Worm (Caenorhabditis elegans) whole organism, late embryonic: ENCODE measurements around the gene sri-65.

Experiments used
- C38D4.7 ChIP-seq: fragments of 200-800 bp; sonication (Bioruptor generic); optimal IDR thresholded peaks from 2 replicates; lab custom pipeline; 2018; ENCODE audit warnings: mild to moderate bottlenecking, missing genetic modification characterization, moderate library complexity, missing compliant biosample characterization
- F13H6.1 ChIP-seq: sonication (generic microtip); optimal IDR thresholded peaks from 2 replicates; lab custom pipeline; 2016; ENCODE audit warnings: missing genetic modification characterization, missing compliant biosample characterization
- K02D7.2 ChIP-seq: sonication (generic microtip); optimal IDR thresholded peaks from 2 replicates; lab custom pipeline; 2017; ENCODE audit warnings: mild to moderate bottlenecking, missing genetic modification characterization, missing compliant biosample characterization
- K09A11.1 ChIP-seq: sonication (generic microtip); optimal IDR thresholded peaks from 2 replicates; lab custom pipeline; 2017; ENCODE audit warnings: antibody characterized with exemption, mild to moderate bottlenecking, missing genetic modification characterization, missing compliant biosample characterization; ENCODE audit not compliant: insufficient read depth
- T23F11.4 ChIP-seq: fragments of 200-800 bp; sonication (Bioruptor generic); optimal IDR thresholded peaks from 2 replicates; lab custom pipeline; 2018; ENCODE audit warnings: mild to moderate bottlenecking, missing genetic modification characterization, missing compliant biosample characterization
- Y22D7AL.16 ChIP-seq: sonication (generic microtip); optimal IDR thresholded peaks from 2 replicates; lab custom pipeline; 2016; ENCODE audit warnings: missing genetic modification characterization, missing compliant biosample characterization
- ahr-1 ChIP-seq: sonication (generic microtip); optimal IDR thresholded peaks from 2 replicates; lab custom pipeline; 2016; ENCODE audit warnings: missing genetic modification characterization, missing compliant biosample characterization
- ceh-18 ChIP-seq: sonication (generic microtip); optimal IDR thresholded peaks from 2 replicates; lab custom pipeline; 2016; ENCODE audit warnings: missing genetic modification characterization, missing compliant biosample characterization
- ceh-2 ChIP-seq: sonication (generic microtip); optimal IDR thresholded peaks from 2 replicates; lab custom pipeline; 2016; ENCODE audit warnings: missing genotype, missing genetic modification characterization, missing compliant biosample characterization
- ceh-24 ChIP-seq: sonication (generic microtip); optimal IDR thresholded peaks from 2 replicates; lab custom pipeline; 2016; ENCODE audit warnings: mild to moderate bottlenecking, missing genetic modification characterization, missing compliant biosample characterization
- ceh-30 ChIP-seq: fragments of 150-350 bp; optimal IDR thresholded peaks from 2 replicates; lab custom pipeline; 2014; ENCODE audit warnings: missing biosample characterization, missing genetic modification characterization
- ceh-45 ChIP-seq: fragments of 200-800 bp; sonication (Bioruptor generic); IDR thresholded peaks from 2 replicates; pipeline ENCODE4 v1.3.6; 2022; ENCODE audit warnings: missing genetic modification reagents, missing genetic modification characterization, missing compliant biosample characterization
- che-1 ChIP-seq: sonication (generic microtip); optimal IDR thresholded peaks from 2 replicates; lab custom pipeline; 2016; ENCODE audit warnings: mild to moderate bottlenecking, missing genetic modification characterization, missing compliant biosample characterization
- dmd-4 ChIP-seq: sonication (generic microtip); optimal IDR thresholded peaks from 2 replicates; lab custom pipeline; 2016; ENCODE audit warnings: borderline replicate concordance, missing genetic modification characterization, missing compliant biosample characterization
- elt-2 ChIP-seq: sonication (generic microtip); optimal IDR thresholded peaks from 2 replicates; lab custom pipeline; 2016; ENCODE audit warnings: missing genetic modification reagents, missing genetic modification characterization, missing compliant biosample characterization
- elt-4 ChIP-seq: sonication (generic microtip); optimal IDR thresholded peaks from 2 replicates; lab custom pipeline; 2016; ENCODE audit warnings: missing genetic modification characterization, missing compliant biosample characterization
- fkh-10 ChIP-seq: fragments of 150-350 bp; optimal IDR thresholded peaks from 2 replicates; lab custom pipeline; 2014; ENCODE audit warnings: missing biosample characterization, missing genetic modification reagents, missing genetic modification characterization
- fkh-6 ChIP-seq: sonication (generic microtip); optimal IDR thresholded peaks from 2 replicates; lab custom pipeline; 2016; ENCODE audit warnings: missing genetic modification characterization, missing compliant biosample characterization
- gmeb-2 ChIP-seq: sonication (generic microtip); optimal IDR thresholded peaks from 2 replicates; lab custom pipeline; 2016; ENCODE audit warnings: missing genetic modification characterization, inconsistent platforms, missing compliant biosample characterization
- hlh-13 ChIP-seq: fragments of 200-800 bp; sonication (Bioruptor generic); optimal IDR thresholded peaks from 2 replicates; lab custom pipeline; 2018; ENCODE audit warnings: mild to moderate bottlenecking, missing genetic modification characterization, missing compliant biosample characterization
- hlh-15 ChIP-seq: sonication (generic microtip); optimal IDR thresholded peaks from 2 replicates; lab custom pipeline; 2016; ENCODE audit warnings: missing genetic modification characterization, missing compliant biosample characterization
- hlh-30 ChIP-seq: sonication (generic microtip); optimal IDR thresholded peaks from 2 replicates; lab custom pipeline; 2017; ENCODE audit warnings: antibody characterized with exemption, missing genetic modification characterization, missing compliant biosample characterization; ENCODE audit not compliant: insufficient read depth
- hlh-6 ChIP-seq: sonication (generic microtip); optimal IDR thresholded peaks from 2 replicates; lab custom pipeline; 2016; ENCODE audit warnings: missing genotype, missing genetic modification characterization, missing compliant biosample characterization
- lin-11 ChIP-seq: fragments of 200-800 bp; sonication (Bioruptor generic); optimal IDR thresholded peaks from 2 replicates; lab custom pipeline; 2018; ENCODE audit warnings: mild to moderate bottlenecking, missing genetic modification characterization, missing compliant biosample characterization
- madf-2 ChIP-seq: sonication (generic microtip); optimal IDR thresholded peaks from 2 replicates; lab custom pipeline; 2017; ENCODE audit warnings: missing genetic modification characterization, missing compliant biosample characterization
- nfya-1 ChIP-seq: sonication (generic microtip); optimal IDR thresholded peaks from 2 replicates; lab custom pipeline; 2017; ENCODE audit warnings: missing genetic modification characterization, mild to moderate bottlenecking, missing compliant biosample characterization, antibody characterized with exemption, moderate library complexity
- nhr-11 ChIP-seq: fragments of 150-350 bp; optimal IDR thresholded peaks from 2 replicates; lab custom pipeline; 2014; ENCODE audit warnings: missing biosample characterization, missing genetic modification characterization
- odd-2 ChIP-seq: sonication (generic microtip); optimal IDR thresholded peaks from 2 replicates; lab custom pipeline; 2017; ENCODE audit warnings: antibody characterized with exemption, mild to moderate bottlenecking, missing genetic modification characterization, missing compliant biosample characterization
- pag-3 ChIP-seq: sonication (generic microtip); optimal IDR thresholded peaks from 2 replicates; lab custom pipeline; 2016; ENCODE audit warnings: missing compliant biosample characterization, missing genetic modification characterization, borderline replicate concordance
- pax-1 ChIP-seq: fragments of 150-350 bp; optimal IDR thresholded peaks from 2 replicates; lab custom pipeline; 2014; ENCODE audit warnings: missing biosample characterization, missing genetic modification characterization
- pha-2 ChIP-seq: sonication (generic microtip); optimal IDR thresholded peaks from 2 replicates; lab custom pipeline; 2017; ENCODE audit warnings: mild to moderate bottlenecking, missing genetic modification characterization, missing compliant biosample characterization
- pha-4 ChIP-seq: fragments of 150-350 bp; optimal IDR thresholded peaks from 2 replicates; lab custom pipeline; 2018; ENCODE audit warnings: missing biosample characterization, missing genetic modification reagents, missing genetic modification characterization
- ref-2 ChIP-seq: sonication (generic microtip); optimal IDR thresholded peaks from 2 replicates; lab custom pipeline; 2016; ENCODE audit warnings: missing genetic modification characterization, missing compliant biosample characterization
- sox-4 ChIP-seq: sonication (generic microtip); optimal IDR thresholded peaks from 2 replicates; lab custom pipeline; 2017; ENCODE audit warnings: mild to moderate bottlenecking, missing genetic modification characterization, inconsistent platforms, missing compliant biosample characterization
- syd-9 ChIP-seq: sonication (generic microtip); optimal IDR thresholded peaks from 2 replicates; lab custom pipeline; 2016; ENCODE audit warnings: mild to moderate bottlenecking, missing genetic modification characterization, moderate library complexity, missing compliant biosample characterization
- ttx-3 ChIP-seq: sonication (generic microtip); optimal IDR thresholded peaks from 2 replicates; lab custom pipeline; 2016; ENCODE audit warnings: missing genetic modification reagents, missing genetic modification characterization, missing compliant biosample characterization
- unc-3 ChIP-seq, 2 experiments: fragments of 200-800 bp in 1 of 2; sonication (Bioruptor generic) in 1 of 2; sonication (generic microtip) in 1 of 2; conservative IDR thresholded peaks in 1 of 2; optimal IDR thresholded peaks in 1 of 2; 2 replicates each; pipeline versions ENCODE4 v1.3.6 to Lab custom; 2016 to 2022; ENCODE audit warnings: missing compliant biosample characterization in 2 of 2, missing genetic modification characterization in 2 of 2, missing genetic modification reagents in 1 of 2
- unc-42 ChIP-seq: sonication (generic microtip); optimal IDR thresholded peaks from 2 replicates; lab custom pipeline; 2016; ENCODE audit warnings: missing genotype, missing genetic modification characterization, missing compliant biosample characterization
- unc-55 ChIP-seq: sonication (generic microtip); optimal IDR thresholded peaks from 2 replicates; lab custom pipeline; 2017; ENCODE audit warnings: missing biosample characterization, missing genetic modification reagents, missing genetic modification characterization
- unc-86 ChIP-seq: sonication (generic microtip); optimal IDR thresholded peaks from 2 replicates; lab custom pipeline; 2016; ENCODE audit warnings: missing genetic modification characterization, missing compliant biosample characterization

sri-65 gene

DNA sequence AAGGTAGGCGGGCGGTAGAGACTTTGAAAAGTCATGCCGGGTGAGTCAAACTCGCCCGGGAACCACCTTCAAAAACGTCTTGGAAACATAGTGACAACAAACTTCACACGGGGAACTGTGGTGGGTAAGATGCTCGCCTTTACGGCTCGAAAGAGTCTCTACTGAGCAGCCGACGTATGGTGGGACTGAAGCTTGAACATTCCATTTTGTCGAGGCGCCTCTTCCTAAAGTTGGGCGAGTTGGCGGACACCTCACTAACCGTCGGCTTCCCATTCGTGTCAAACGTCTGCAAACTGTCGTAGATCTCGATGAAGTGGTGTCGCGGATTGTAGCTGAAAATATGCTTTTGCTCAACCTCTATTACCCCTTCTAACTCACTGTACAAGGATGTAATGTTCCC is 5.2 kb downstream of the sri-65 start:
- TF ChIP-seq fkh-6, result no peak
- no peak for TF ChIP-seq ceh-18 (tag; lab: Kevin White, UChicago)
- no peak for TF ChIP-seq ceh-24

DNA sequence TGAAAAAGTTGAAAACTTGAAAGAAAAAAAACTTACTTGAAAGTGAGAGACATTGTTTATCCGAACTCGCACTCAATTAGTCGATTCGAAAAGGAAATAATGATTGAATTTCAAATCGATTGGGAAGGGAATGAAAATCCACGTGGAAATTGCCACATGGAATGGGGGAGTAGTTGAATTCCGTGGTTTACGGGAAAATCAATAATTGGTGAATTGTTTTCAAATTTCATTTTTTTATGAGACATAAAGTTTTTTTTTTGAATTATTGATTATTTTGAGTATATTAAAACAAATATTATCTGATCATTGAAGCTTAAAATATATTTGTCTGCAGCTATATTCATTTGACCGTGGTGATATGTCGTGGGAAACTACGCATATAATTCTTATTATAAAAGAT is 10.3 kb downstream of the sri-65 start, which contains the start of gene F13A7.1:
Gene F13A7.1 (minus strand): TSS at position 101 of the 400 bp plus-strand sequence.
- TF ChIP-seq elt-2 (tag; lab: Kevin White, UChicago), result no peak
- no peak for TF ChIP-seq hlh-13 (GFP tag; lab: Kevin White, UChicago)
- no peak for TF ChIP-seq hlh-30 (tag; lab: Kevin White, UChicago)
- no peak for TF ChIP-seq pax-1
- no peak for TF ChIP-seq pha-4 (tag; lab: Kevin White, UChicago)
- no peak for TF ChIP-seq nfya-1 (tag; lab: Kevin White, UChicago)

DNA sequence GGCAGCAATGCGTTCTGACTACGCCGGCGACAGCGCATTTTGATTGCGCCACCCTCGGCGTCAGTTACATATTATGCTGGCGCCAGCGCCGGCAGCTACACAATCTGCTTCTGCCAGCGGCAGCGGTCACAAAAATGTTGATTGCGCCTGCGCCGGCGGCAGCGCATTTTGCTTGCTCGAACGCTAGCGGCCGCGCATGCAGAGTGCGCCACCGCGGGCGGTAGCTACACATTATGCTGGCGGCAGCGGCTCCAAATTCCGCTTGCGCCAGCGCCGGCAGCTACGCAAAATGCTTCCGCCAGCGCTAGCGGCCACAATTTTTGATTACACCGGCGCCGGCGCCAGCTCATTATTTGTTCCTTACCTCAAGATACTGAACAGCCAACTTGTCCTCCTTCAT is 11.0 kb downstream of the sri-65 start:
- no peak for TF ChIP-seq C38D4.7 (GFP tag; lab: Kevin White, UChicago)
- peak; percentile 24 for TF ChIP-seq elt-4 (tag; lab: Kevin White, UChicago)
- TF ChIP-seq, all 69 proteins: peak for 1

DNA sequence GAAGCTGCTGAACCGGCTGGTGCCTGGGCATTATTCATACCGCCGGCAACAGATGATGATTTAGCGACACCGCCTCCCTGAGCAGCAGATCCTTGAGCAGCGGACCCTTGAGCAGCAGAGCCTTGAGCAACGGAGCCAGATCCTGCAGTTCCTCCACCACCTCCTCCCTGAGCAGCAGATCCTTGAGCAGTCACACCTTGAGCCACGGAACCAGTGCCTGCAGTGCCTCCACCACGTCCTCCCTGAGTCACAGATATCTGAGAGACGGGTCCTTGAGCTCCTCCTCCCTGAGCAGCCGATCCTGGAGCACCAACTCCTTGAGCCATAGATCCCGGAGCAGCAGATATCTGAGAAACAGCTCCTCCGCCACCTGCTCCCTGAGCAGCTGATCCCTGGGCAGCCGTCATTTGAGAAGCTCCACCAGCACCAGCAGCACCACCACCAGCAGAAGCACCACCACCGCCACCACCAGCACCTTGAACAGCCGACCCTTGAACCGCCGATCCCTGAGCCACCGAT is 11.7 kb downstream of the sri-65 start:
- TF ChIP-seq T23F11.4 (no peak), dmd-4 (no peak), K09A11.1 (tag; lab: Kevin White, UChicago) (no peak), F13H6.1 (no peak), fkh-6 (no peak), pha-2 (tag; lab: Kevin White, UChicago) (no peak), hlh-30 (tag; lab: Kevin White, UChicago) (no peak), unc-3 (GFP tag; conservative IDR thresholded peaks at IDR 0.05; lab: Robert Waterston, UW) (no peak), unc-3 (tag; optimal IDR thresholded peaks at IDR 0.05; lab: Kevin White, UChicago) (no peak)

DNA sequence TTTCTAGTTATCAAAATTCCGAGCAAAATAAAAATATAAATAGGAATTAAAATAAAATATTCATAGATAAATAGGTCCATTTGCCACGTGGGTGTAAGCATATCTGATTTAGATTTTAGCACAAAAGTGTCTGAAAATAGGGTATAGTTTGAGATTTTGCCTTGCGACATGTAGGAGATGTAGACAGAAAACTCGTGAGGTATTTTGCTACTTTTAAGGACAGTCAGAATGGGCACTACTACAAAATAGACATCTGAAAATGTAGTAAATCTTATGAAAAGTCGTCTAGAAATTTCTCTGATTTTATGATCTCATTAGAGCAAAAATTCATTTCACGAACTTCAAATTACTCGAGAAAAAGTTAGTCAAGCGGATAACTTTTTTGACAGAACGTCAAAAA is 13.5 kb downstream of the sri-65 start, which contains the start of gene srv-34:
Gene srv-34 (minus strand): TSS at position 101 of the 400 bp plus-strand sequence.
- TF ChIP-seq ceh-30 (tag; lab: Kevin White, UChicago), result no peak
- no peak for TF ChIP-seq pax-1
- no peak for TF ChIP-seq hlh-15 (tag; lab: Kevin White, UChicago)
- no peak for TF ChIP-seq sox-4 (tag; lab: Kevin White, UChicago)
- TF ChIP-seq syd-9 (tag; lab: Kevin White, UChicago), result no peak
- TF ChIP-seq ceh-45 (GFP tag; lab: Robert Waterston, UW), result no peak
- no peak for TF ChIP-seq madf-2 (tag; lab: Kevin White, UChicago)

DNA sequence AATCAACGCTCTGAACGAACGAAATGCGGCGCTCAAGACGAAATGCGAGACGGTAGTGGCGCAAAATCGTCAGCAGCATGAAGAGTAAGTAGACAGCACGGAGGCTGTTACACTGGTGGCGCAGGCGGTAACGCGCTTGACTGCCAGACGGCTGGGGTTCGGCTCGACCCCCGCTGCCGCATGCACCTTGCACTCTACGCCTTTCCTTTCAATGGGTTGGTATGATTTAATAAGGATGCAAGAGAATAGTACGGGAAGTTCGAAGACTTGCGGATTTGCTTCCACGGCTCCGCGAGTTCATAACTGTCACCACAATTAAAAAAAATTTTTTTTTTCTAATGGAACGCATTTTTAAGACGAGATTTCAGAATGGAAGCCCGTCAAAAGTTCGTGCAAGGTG is 18.1 kb downstream of the sri-65 start:
- TF ChIP-seq dmd-4 (no peak), unc-55 (GFP tag; lab: Kevin White, UChicago) (no peak), Y22D7AL.16 (peak; percentile 52), unc-42 (peak; percentile 41), hlh-15 (tag; lab: Kevin White, UChicago) (peak; percentile 34), C38D4.7 (GFP tag; lab: Kevin White, UChicago) (peak; percentile 34), ceh-2 (tag; lab: Kevin White, UChicago) (peak; percentile 26), madf-2 (tag; lab: Kevin White, UChicago) (peak; percentile 54), pag-3 (tag; lab: Kevin White, UChicago) (peak; percentile 21), ttx-3 (tag; lab: Kevin White, UChicago) (peak; percentile 44), hlh-6 (tag; lab: Kevin White, UChicago) (peak; percentile 73), ref-2 (tag; lab: Kevin White, UChicago) (peak; percentile 46), lin-11 (tag; lab: Kevin White, UChicago) (peak; percentile 45), syd-9 (tag; lab: Kevin White, UChicago) (peak; percentile 48), K02D7.2 (peak; percentile 35), fkh-10 (GFP tag; lab: Kevin White, UChicago) (no peak), nhr-11 (tag; lab: Kevin White, UChicago) (no peak), gmeb-2 (tag; lab: Kevin White, UChicago) (peak; percentile 69), ceh-30 (tag; lab: Kevin White, UChicago) (no peak), elt-4 (tag; lab: Kevin White, UChicago) (peak; percentile 81), unc-86 (tag; lab: Kevin White, UChicago) (peak; percentile 45), ahr-1 (no peak), hlh-13 (GFP tag; lab: Kevin White, UChicago) (peak; percentile 11), fkh-6 (peak; percentile 48), che-1 (peak; percentile 64), sox-4 (tag; lab: Kevin White, UChicago) (peak; percentile 47), odd-2 (tag; lab: Kevin White, UChicago) (no peak)
